Worm (Caenorhabditis elegans) whole organism, late embryonic: ENCODE measurements around the gene sri-71.
"Not testable (repeated sequence)": the region's sequence is repeated elsewhere in the genome, so short reads cannot be mapped to it uniquely, and the experiment has no call there.

Source experiments
- C08G9.2 ChIP-seq: sonication (generic microtip); optimal IDR thresholded peaks from 2 replicates; lab custom pipeline; 2016; ENCODE audit warnings: mild to moderate bottlenecking, missing genetic modification characterization, moderate library complexity, missing compliant biosample characterization
- F13H6.1 ChIP-seq: sonication (generic microtip); optimal IDR thresholded peaks from 2 replicates; lab custom pipeline; 2016; ENCODE audit warnings: missing genetic modification characterization, missing compliant biosample characterization
- T23F11.4 ChIP-seq: fragments of 200-800 bp; sonication (Bioruptor generic); optimal IDR thresholded peaks from 2 replicates; lab custom pipeline; 2018; ENCODE audit warnings: mild to moderate bottlenecking, missing genetic modification characterization, missing compliant biosample characterization
- Y22D7AL.16 ChIP-seq: sonication (generic microtip); optimal IDR thresholded peaks from 2 replicates; lab custom pipeline; 2016; ENCODE audit warnings: missing genetic modification characterization, missing compliant biosample characterization
- ceh-19 ChIP-seq: fragments of 200-800 bp; sonication (Bioruptor generic); optimal IDR thresholded peaks from 2 replicates; lab custom pipeline; 2018; ENCODE audit warnings: mild to moderate bottlenecking, missing genetic modification characterization, missing compliant biosample characterization
- ceh-22 ChIP-seq: sonication (generic microtip); optimal IDR thresholded peaks from 2 replicates; lab custom pipeline; 2017; ENCODE audit warnings: missing biosample characterization, missing genetic modification characterization
- ceh-24 ChIP-seq: sonication (generic microtip); optimal IDR thresholded peaks from 2 replicates; lab custom pipeline; 2016; ENCODE audit warnings: mild to moderate bottlenecking, missing genetic modification characterization, missing compliant biosample characterization
- ceh-31 ChIP-seq: sonication (generic microtip); optimal IDR thresholded peaks from 2 replicates; lab custom pipeline; 2016; ENCODE audit warnings: missing genetic modification characterization, missing compliant biosample characterization
- ceh-34 ChIP-seq: sonication (generic microtip); optimal IDR thresholded peaks from 2 replicates; lab custom pipeline; 2016; ENCODE audit warnings: mild to moderate bottlenecking, missing genetic modification characterization, missing compliant biosample characterization
- ceh-45 ChIP-seq: fragments of 200-800 bp; sonication (Bioruptor generic); IDR thresholded peaks from 2 replicates; pipeline ENCODE4 v1.3.6; 2022; ENCODE audit warnings: missing genetic modification reagents, missing genetic modification characterization, missing compliant biosample characterization
- ceh-48 ChIP-seq: sonication (generic microtip); optimal IDR thresholded peaks from 2 replicates; lab custom pipeline; 2016; ENCODE audit warnings: missing genetic modification characterization, inconsistent platforms, missing compliant biosample characterization
- dmd-4 ChIP-seq: sonication (generic microtip); optimal IDR thresholded peaks from 2 replicates; lab custom pipeline; 2016; ENCODE audit warnings: borderline replicate concordance, missing genetic modification characterization, missing compliant biosample characterization
- ets-4 ChIP-seq: sonication (generic microtip); optimal IDR thresholded peaks from 2 replicates; lab custom pipeline; 2016; ENCODE audit warnings: missing genetic modification characterization, missing compliant biosample characterization
- eyg-1 ChIP-seq: sonication (generic microtip); optimal IDR thresholded peaks from 2 replicates; lab custom pipeline; 2016; ENCODE audit warnings: missing genotype, missing genetic modification characterization, missing compliant biosample characterization
- fkh-10 ChIP-seq: fragments of 150-350 bp; optimal IDR thresholded peaks from 2 replicates; lab custom pipeline; 2014; ENCODE audit warnings: missing biosample characterization, missing genetic modification reagents, missing genetic modification characterization
- gmeb-2 ChIP-seq: sonication (generic microtip); optimal IDR thresholded peaks from 2 replicates; lab custom pipeline; 2016; ENCODE audit warnings: missing genetic modification characterization, inconsistent platforms, missing compliant biosample characterization
- hlh-30 ChIP-seq: sonication (generic microtip); optimal IDR thresholded peaks from 2 replicates; lab custom pipeline; 2017; ENCODE audit warnings: antibody characterized with exemption, missing genetic modification characterization, missing compliant biosample characterization; ENCODE audit not compliant: insufficient read depth
- hlh-6 ChIP-seq: sonication (generic microtip); optimal IDR thresholded peaks from 2 replicates; lab custom pipeline; 2016; ENCODE audit warnings: missing genotype, missing genetic modification characterization, missing compliant biosample characterization
- hlh-8 ChIP-seq: sonication (generic microtip); optimal IDR thresholded peaks from 2 replicates; lab custom pipeline; 2016; ENCODE audit warnings: missing genotype, missing genetic modification characterization, missing compliant biosample characterization
- mec-3 ChIP-seq: sonication (generic microtip); optimal IDR thresholded peaks from 2 replicates; lab custom pipeline; 2016; ENCODE audit warnings: borderline replicate concordance, missing genetic modification characterization, missing compliant biosample characterization
- nfya-1 ChIP-seq: sonication (generic microtip); optimal IDR thresholded peaks from 2 replicates; lab custom pipeline; 2017; ENCODE audit warnings: missing genetic modification characterization, mild to moderate bottlenecking, missing compliant biosample characterization, antibody characterized with exemption, moderate library complexity
- nhr-232 ChIP-seq: sonication (generic microtip); optimal IDR thresholded peaks from 2 replicates; lab custom pipeline; 2016; ENCODE audit warnings: missing genetic modification characterization, missing compliant biosample characterization
- npax-4 ChIP-seq: sonication (generic microtip); optimal IDR thresholded peaks from 2 replicates; lab custom pipeline; 2016; ENCODE audit warnings: missing genetic modification characterization, missing compliant biosample characterization
- pag-3 ChIP-seq: sonication (generic microtip); optimal IDR thresholded peaks from 2 replicates; lab custom pipeline; 2016; ENCODE audit warnings: missing compliant biosample characterization, missing genetic modification characterization, borderline replicate concordance
- pax-1 ChIP-seq: fragments of 150-350 bp; optimal IDR thresholded peaks from 2 replicates; lab custom pipeline; 2014; ENCODE audit warnings: missing biosample characterization, missing genetic modification characterization
- pqm-1 ChIP-seq: sonication (generic microtip); optimal IDR thresholded peaks from 2 replicates; lab custom pipeline; 2016; ENCODE audit warnings: missing genetic modification characterization, missing compliant biosample characterization
- pros-1 ChIP-seq: fragments of 150-350 bp; optimal IDR thresholded peaks from 2 replicates; lab custom pipeline; 2014; ENCODE audit warnings: missing biosample characterization, missing genetic modification reagents, missing genetic modification characterization
- rnt-1 ChIP-seq: sonication (generic microtip); optimal IDR thresholded peaks from 2 replicates; lab custom pipeline; 2016; ENCODE audit warnings: missing genetic modification characterization, missing compliant biosample characterization
- syd-9 ChIP-seq: sonication (generic microtip); optimal IDR thresholded peaks from 2 replicates; lab custom pipeline; 2016; ENCODE audit warnings: mild to moderate bottlenecking, missing genetic modification characterization, moderate library complexity, missing compliant biosample characterization
- ttx-3 ChIP-seq: sonication (generic microtip); optimal IDR thresholded peaks from 2 replicates; lab custom pipeline; 2016; ENCODE audit warnings: missing genetic modification reagents, missing genetic modification characterization, missing compliant biosample characterization
- unc-3 ChIP-seq, 2 experiments: fragments of 200-800 bp in 1 of 2; sonication (Bioruptor generic) in 1 of 2; sonication (generic microtip) in 1 of 2; conservative IDR thresholded peaks in 1 of 2; optimal IDR thresholded peaks in 1 of 2; 2 replicates each; pipeline versions ENCODE4 v1.3.6 to Lab custom; 2016 to 2022; ENCODE audit warnings: missing compliant biosample characterization in 2 of 2, missing genetic modification characterization in 2 of 2, missing genetic modification reagents in 1 of 2
- unc-86 ChIP-seq: sonication (generic microtip); optimal IDR thresholded peaks from 2 replicates; lab custom pipeline; 2016; ENCODE audit warnings: missing genetic modification characterization, missing compliant biosample characterization
- ztf-16 ChIP-seq: sonication (generic microtip); optimal IDR thresholded peaks from 2 replicates; lab custom pipeline; 2017; ENCODE audit warnings: missing genetic modification characterization, missing compliant biosample characterization

Gene sri-71

DNA sequence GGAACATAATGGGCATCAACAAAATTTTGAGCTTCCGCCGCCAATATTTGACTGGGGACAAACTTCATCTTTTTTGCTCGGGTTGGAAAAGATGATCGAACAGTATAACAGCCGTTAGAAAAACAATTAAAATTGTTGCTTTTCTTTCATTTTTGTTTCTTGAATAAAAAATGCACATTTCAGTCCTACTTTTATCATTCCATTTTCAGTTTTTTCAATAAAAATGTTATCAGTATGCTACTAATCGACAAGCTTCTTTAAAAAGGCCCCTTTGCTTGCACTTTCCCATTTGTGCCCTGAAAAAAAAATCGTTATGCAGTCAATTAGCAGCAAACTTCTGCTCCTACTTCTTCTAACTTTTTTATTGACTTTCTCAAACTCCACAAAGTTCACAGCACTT is 14.2 kb downstream of the sri-71 start, which contains the start of gene F22E5.7:
Gene F22E5.7 (plus strand): TSS at position 301 of the 400 bp plus-strand sequence.
- TF ChIP-seq F13H6.1 (tag; lab: Kevin White, UChicago) (no peak), ttx-3 (no peak), unc-3 (GFP tag; conservative IDR thresholded peaks at IDR 0.05; lab: Robert Waterston, UW) (no peak), unc-3 (tag; optimal IDR thresholded peaks at IDR 0.05; lab: Kevin White, UChicago) (no peak), pros-1 (no peak), ets-4 (no peak)

- no peak for TF ChIP-seq ceh-24 (tag; lab: Kevin White, UChicago)
- no peak for TF ChIP-seq ceh-22 (tag; lab: Kevin White, UChicago)
- TF ChIP-seq unc-3 (GFP tag; conservative IDR thresholded peaks at IDR 0.05; lab: Robert Waterston, UW) = no peak
- no peak for TF ChIP-seq unc-3 (tag; optimal IDR thresholded peaks at IDR 0.05; lab: Kevin White, UChicago)
- TF ChIP-seq fkh-10 = no peak
- TF ChIP-seq ceh-31 (tag; lab: Kevin White, UChicago) = no peak
- TF ChIP-seq npax-4 = no peak
- no peak for TF ChIP-seq eyg-1
- no peak for TF ChIP-seq pqm-1
- no peak for TF ChIP-seq hlh-30
- no peak for TF ChIP-seq unc-86 (tag; lab: Kevin White, UChicago)
- no peak for TF ChIP-seq gmeb-2 (tag; lab: Kevin White, UChicago)
- TF ChIP-seq pax-1 (tag; lab: Kevin White, UChicago) = no peak
- no peak for TF ChIP-seq ceh-34 (tag; lab: Kevin White, UChicago)
- TF ChIP-seq hlh-6 (tag; lab: Kevin White, UChicago) = no peak
- TF ChIP-seq ets-4 = no peak
- no peak for TF ChIP-seq Y22D7AL.16 (tag; lab: Kevin White, UChicago)
- no peak for TF ChIP-seq mec-3 (tag; lab: Kevin White, UChicago)
- TF ChIP-seq rnt-1 = no peak
- no peak for TF ChIP-seq pag-3 (tag; lab: Kevin White, UChicago)
- no peak for TF ChIP-seq C08G9.2 (tag; lab: Kevin White, UChicago)
These were observed 16.9 kb downstream of the sri-71 start, which contains the start of gene F22E5.11 for ce11 chrII:2644498-2644897. Gene F22E5.11 (minus strand): TSS chrII:2644598.

DNA sequence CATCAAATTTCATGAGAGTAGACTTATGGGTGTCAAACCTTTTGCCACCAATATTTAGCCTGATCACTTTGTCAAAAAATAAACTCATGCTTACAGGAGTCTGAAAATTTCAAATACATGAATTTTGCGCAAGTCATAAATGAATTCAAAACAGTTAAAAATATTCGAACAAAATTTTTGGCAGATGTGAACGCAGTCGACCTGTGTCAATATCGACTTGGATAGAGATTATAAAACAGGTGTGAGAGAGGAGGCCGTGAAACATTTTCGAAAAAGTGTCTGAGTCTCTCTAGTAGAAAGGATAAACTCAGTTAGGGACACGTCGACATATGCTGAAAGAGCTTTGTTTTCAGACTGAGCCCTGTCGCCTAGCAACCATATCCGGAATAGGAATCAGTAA is 19.2 kb downstream of the sri-71 start, which contains the start of gene F22E5.12:
Gene F22E5.12 (minus strand): TSS at position 101 of the 400 bp plus-strand sequence.
- not testable (repeated sequence) for TF ChIP-seq hlh-6, ztf-16, dmd-4 (tag; lab: Kevin White, UChicago)

ce11 chrII:2649015-2649414 is 21.5 kb downstream of the sri-71 start:
- TF ChIP-seq nfya-1 (tag; lab: Kevin White, UChicago) (no peak), syd-9 (tag; lab: Kevin White, UChicago) (no peak), T23F11.4 (GFP tag; lab: Kevin White, UChicago) (no peak)

DNA sequence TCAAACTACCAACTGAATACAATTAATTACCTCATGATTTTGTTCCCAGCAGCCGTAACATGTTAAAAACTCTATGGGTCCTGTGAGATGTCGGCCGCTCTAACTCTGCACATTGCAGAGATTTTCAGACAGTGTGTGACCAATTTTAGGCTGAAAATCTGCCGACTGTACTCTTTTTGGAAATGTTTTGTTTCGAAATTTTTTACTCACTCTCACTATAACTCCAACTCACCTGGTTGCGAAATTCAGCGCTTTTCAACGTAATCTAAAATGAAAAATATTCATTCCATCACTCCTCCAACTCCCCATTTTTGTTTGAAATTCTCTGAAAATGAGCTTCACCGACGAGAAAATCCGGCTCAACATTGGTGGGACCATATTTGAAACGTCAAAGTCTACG is 22.0 kb downstream of the sri-71 start, which contains the start of the genes F22E5.13 and F22E5.6:
Gene F22E5.13 (minus strand): TSS at position 101 of the 400 bp plus-strand sequence.
Gene F22E5.6 (plus strand): TSS at position 297 of the 400 bp plus-strand sequence.
- TF ChIP-seq ceh-45 (no peak), ttx-3 (no peak), hlh-8 (no peak), pax-1 (tag; lab: Kevin White, UChicago) (no peak), ceh-22 (tag; lab: Kevin White, UChicago) (no peak), ceh-48 (tag; lab: Kevin White, UChicago) (no peak), nhr-232 (tag; lab: Kevin White, UChicago) (no peak), rnt-1 (no peak), ceh-19 (GFP tag; lab: Kevin White, UChicago) (no peak), gmeb-2 (tag; lab: Kevin White, UChicago) (no peak)
- TF ChIP-seq, all 69 proteins: peak for 0
